Worm (Caenorhabditis elegans) whole organism, early embryonic: ENCODE results near the gene C50F4.16.

Source experiments
- B0310.2 ChIP-seq: sonication (generic microtip); optimal IDR thresholded peaks from 2 replicates; lab custom pipeline; 2016; ENCODE audit warnings: mild to moderate bottlenecking, missing genetic modification characterization, missing compliant biosample characterization
- F13C5.2 ChIP-seq: sonication (generic microtip); optimal IDR thresholded peaks from 2 replicates; lab custom pipeline; 2017; ENCODE audit warnings: mild to moderate bottlenecking, missing genetic modification characterization, inconsistent platforms, missing compliant biosample characterization
- aly-1 ChIP-seq: sonication (generic microtip); optimal IDR thresholded peaks from 2 replicates; lab custom pipeline; 2016; ENCODE audit warnings: missing genetic modification characterization, missing compliant biosample characterization
- ama-1 ChIP-seq: fragments of 150-350 bp; optimal IDR thresholded peaks from 2 replicates; lab custom pipeline; 2014
- ceh-13 ChIP-seq: fragments of 200-800 bp; sonication (Bioruptor generic); optimal IDR thresholded peaks from 2 replicates; lab custom pipeline; 2018; ENCODE audit warnings: mild to moderate bottlenecking, missing genetic modification characterization, missing compliant biosample characterization
- ceh-36 ChIP-seq: sonication (generic microtip); optimal IDR thresholded peaks from 2 replicates; lab custom pipeline; 2016; ENCODE audit warnings: missing genetic modification characterization, inconsistent platforms, missing compliant biosample characterization
- ets-7 ChIP-seq: sonication (generic microtip); optimal IDR thresholded peaks from 2 replicates; lab custom pipeline; 2016; ENCODE audit warnings: missing genotype, missing genetic modification characterization, missing compliant biosample characterization
- flt-1 ChIP-seq: fragments of 200-800 bp; sonication (Bioruptor generic); IDR thresholded peaks from 2 replicates; pipeline ENCODE4 v1.3.6; 2022; ENCODE audit warnings: missing genetic modification characterization, missing compliant biosample characterization
- hmbx-1 ChIP-seq: sonication (generic microtip); optimal IDR thresholded peaks from 2 replicates; lab custom pipeline; 2016; ENCODE audit warnings: mild to moderate bottlenecking, missing genetic modification characterization, missing compliant biosample characterization
- hmg-4 ChIP-seq: fragments of 200-800 bp; sonication (Bioruptor generic); optimal IDR thresholded peaks from 2 replicates; lab custom pipeline; 2018; ENCODE audit warnings: mild to moderate bottlenecking, missing genetic modification characterization, missing compliant biosample characterization
- hnd-1 ChIP-seq: sonication (generic microtip); optimal IDR thresholded peaks from 2 replicates; lab custom pipeline; 2016; ENCODE audit warnings: missing genetic modification characterization, missing compliant biosample characterization
- pes-1 ChIP-seq: fragments of 200-800 bp; sonication (Bioruptor generic); IDR thresholded peaks from 2 replicates; pipeline ENCODE4 v1.3.6; 2022; ENCODE audit warnings: missing genetic modification reagents, missing genetic modification characterization, missing compliant biosample characterization
- scrt-1 ChIP-seq: fragments of 200-800 bp; sonication (Bioruptor generic); IDR thresholded peaks from 2 replicates; pipeline ENCODE4 v1.3.6; 2022; ENCODE audit warnings: missing genetic modification characterization, missing compliant biosample characterization
- sea-1 ChIP-seq: fragments of 200-800 bp; sonication (Bioruptor generic); conservative IDR thresholded peaks from 2 replicates; pipeline ENCODE4 v1.3.6; 2022; ENCODE audit warnings: missing genetic modification characterization, missing compliant biosample characterization
- tbx-11 ChIP-seq: fragments of 200-800 bp; sonication (Bioruptor generic); IDR thresholded peaks from 2 replicates; pipeline ENCODE4 v1.3.6; 2022; ENCODE audit warnings: missing genetic modification characterization, missing compliant biosample characterization
- tbx-37 ChIP-seq: fragments of 200-800 bp; sonication (Bioruptor generic); conservative IDR thresholded peaks from 2 replicates; pipeline ENCODE4 v1.3.6; 2022; ENCODE audit warnings: missing genetic modification reagents, missing genetic modification characterization, missing compliant biosample characterization
- tra-4 ChIP-seq: sonication (generic microtip); optimal IDR thresholded peaks from 2 replicates; lab custom pipeline; 2017; ENCODE audit warnings: missing genetic modification characterization, missing compliant biosample characterization

C50F4.16 gene

ce11 chrV:9534621-9535020 lies 6.8 kb downstream of the C50F4.16 start, which contains the start of gene tag-329:
Gene tag-329, plus strand, starts transcription at chrV:9534921.
- no peak for TF ChIP-seq aly-1 (tag; lab: Kevin White, UChicago)
- no peak for TF ChIP-seq flt-1 (GFP tag; lab: Robert Waterston, UW)
- TF ChIP-seq ama-1 (lab: Kevin White, UChicago): no peak
- no peak for TF ChIP-seq B0310.2 (tag; lab: Kevin White, UChicago)
- no peak for TF ChIP-seq hmg-4
- no peak for TF ChIP-seq F13C5.2
- no peak for TF ChIP-seq tra-4 (tag; lab: Kevin White, UChicago)
- no peak for TF ChIP-seq hnd-1 (tag; lab: Kevin White, UChicago)
- TF ChIP-seq pes-1 (GFP tag; lab: Robert Waterston, UW): no peak
- no peak for TF ChIP-seq tbx-37
- no peak for TF ChIP-seq ceh-13
- no peak for TF ChIP-seq hmbx-1 (tag; lab: Kevin White, UChicago)
- TF ChIP-seq scrt-1 (GFP tag; lab: Robert Waterston, UW): no peak
- TF ChIP-seq ceh-36 (tag; lab: Kevin White, UChicago): no peak
- TF ChIP-seq tbx-11 (GFP tag; lab: Robert Waterston, UW): no peak
- no peak for TF ChIP-seq sea-1 (GFP tag; lab: Robert Waterston, UW)
- no peak for TF ChIP-seq ets-7 (tag; lab: Kevin White, UChicago)

- no peak for TF ChIP-seq pes-1 (GFP tag; lab: Robert Waterston, UW)
Measured at ce11 chrV:9531477-9531876, 9.9 kb downstream of the C50F4.16 start, which contains the start of the genes C50F4.10 and pfk-1.2. Gene C50F4.10, minus strand, starts transcription at chrV:9531577. Gene pfk-1.2, plus strand, starts transcription at chrV:9531801.

DNA sequence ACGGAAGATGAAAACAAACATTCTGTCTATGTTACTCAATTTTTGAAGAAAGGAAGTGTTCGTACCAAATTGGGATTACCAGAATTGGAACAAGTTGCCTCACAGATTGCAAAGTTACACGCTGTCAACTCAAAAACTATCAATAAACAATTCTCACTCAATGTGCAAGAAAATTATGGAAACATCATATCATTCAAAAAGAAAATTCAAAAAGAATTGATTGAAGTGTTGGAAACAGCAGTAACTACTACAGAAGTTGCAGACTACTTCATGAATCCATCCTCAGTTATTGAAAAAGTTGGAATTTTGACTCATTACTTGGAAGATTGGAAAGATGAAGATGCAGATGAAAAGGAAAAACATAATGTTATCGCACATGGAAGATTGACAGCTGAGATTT lies 13.4 kb downstream of the C50F4.16 start:
- TF ChIP-seq pes-1 (GFP tag; lab: Robert Waterston, UW) (no peak), tbx-37 (no peak), ceh-36 (tag; lab: Kevin White, UChicago) (no peak), ceh-13 (no peak), scrt-1 (GFP tag; lab: Robert Waterston, UW) (no peak), hnd-1 (tag; lab: Kevin White, UChicago) (no peak), aly-1 (tag; lab: Kevin White, UChicago) (no peak)

DNA sequence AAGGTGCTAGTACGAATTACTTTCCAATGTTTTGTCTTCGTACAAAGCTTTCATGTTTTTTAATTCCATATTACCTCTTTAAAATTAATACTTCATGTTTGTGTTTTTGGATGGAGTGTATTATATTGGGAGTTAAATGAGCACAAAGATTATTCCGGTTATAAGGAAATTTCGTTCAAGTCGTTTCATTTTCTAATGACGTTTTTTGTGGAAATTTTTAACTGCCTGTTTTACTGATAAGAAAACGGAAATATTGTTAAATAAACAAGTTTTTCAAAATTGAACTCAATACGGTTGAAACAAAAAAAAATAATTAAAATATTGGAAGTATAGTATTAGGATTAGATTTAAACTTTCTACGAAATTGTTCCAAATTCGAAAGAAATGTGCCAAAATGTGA lies 14.1 kb downstream of the C50F4.16 start:
- no peak for TF ChIP-seq ceh-13
- no peak for TF ChIP-seq hmg-4
- no peak for TF ChIP-seq tbx-37
- TF ChIP-seq pes-1 (GFP tag; lab: Robert Waterston, UW): no peak
- no peak for TF ChIP-seq B0310.2 (tag; lab: Kevin White, UChicago)
- no peak for TF ChIP-seq flt-1 (GFP tag; lab: Robert Waterston, UW)
- no peak for TF ChIP-seq hmbx-1 (tag; lab: Kevin White, UChicago)
- TF ChIP-seq F13C5.2: no peak
- TF ChIP-seq ceh-36 (tag; lab: Kevin White, UChicago): no peak
- TF ChIP-seq sea-1 (GFP tag; lab: Robert Waterston, UW): no peak
- TF ChIP-seq tbx-11 (GFP tag; lab: Robert Waterston, UW): no peak
- TF ChIP-seq hnd-1 (tag; lab: Kevin White, UChicago): no peak
- TF ChIP-seq ama-1 (lab: Kevin White, UChicago): no peak
- no peak for TF ChIP-seq tra-4 (tag; lab: Kevin White, UChicago)
- no peak for TF ChIP-seq scrt-1 (GFP tag; lab: Robert Waterston, UW)
- no peak for TF ChIP-seq aly-1 (tag; lab: Kevin White, UChicago)
- TF ChIP-seq ets-7 (tag; lab: Kevin White, UChicago): no peak

- TF ChIP-seq flt-1 (GFP tag; lab: Robert Waterston, UW) (no peak), tbx-11 (GFP tag; lab: Robert Waterston, UW) (no peak), tbx-37 (no peak), sea-1 (GFP tag; lab: Robert Waterston, UW) (no peak), ama-1 (lab: Kevin White, UChicago) (no peak), pes-1 (GFP tag; lab: Robert Waterston, UW) (no peak), hnd-1 (tag; lab: Kevin White, UChicago) (no peak), hmg-4 (no peak)
Measured at ce11 chrV:9526470-9526869, 14.9 kb downstream of the C50F4.16 start, which contains the start of gene C50F4.1. Gene C50F4.1, plus strand, starts transcription at chrV:9526793.

- no peak for TF ChIP-seq flt-1 (GFP tag; lab: Robert Waterston, UW)
- TF ChIP-seq tra-4 (tag; lab: Kevin White, UChicago): no peak
- no peak for TF ChIP-seq F13C5.2
- no peak for TF ChIP-seq hmbx-1 (tag; lab: Kevin White, UChicago)
- no peak for TF ChIP-seq hmg-4
- no peak for TF ChIP-seq B0310.2 (tag; lab: Kevin White, UChicago)
- no peak for TF ChIP-seq tbx-37
- no peak for TF ChIP-seq ets-7 (tag; lab: Kevin White, UChicago)
- TF ChIP-seq sea-1 (GFP tag; lab: Robert Waterston, UW): no peak
- TF ChIP-seq tbx-11 (GFP tag; lab: Robert Waterston, UW): no peak
- TF ChIP-seq pes-1 (GFP tag; lab: Robert Waterston, UW): no peak
- no peak for TF ChIP-seq ceh-36 (tag; lab: Kevin White, UChicago)
- no peak for TF ChIP-seq ama-1 (lab: Kevin White, UChicago)
- no peak for TF ChIP-seq aly-1 (tag; lab: Kevin White, UChicago)
Measured at ce11 chrV:9524099-9524498, 17.3 kb downstream of the C50F4.16 start, which contains the start of gene C50F4.9. Gene C50F4.9, minus strand, starts transcription at chrV:9524199.

- TF ChIP-seq aly-1 (tag; lab: Kevin White, UChicago) (no peak), ama-1 (lab: Kevin White, UChicago) (no peak), tbx-37 (no peak), tbx-11 (GFP tag; lab: Robert Waterston, UW) (no peak), F13C5.2 (no peak), flt-1 (GFP tag; lab: Robert Waterston, UW) (no peak), hnd-1 (tag; lab: Kevin White, UChicago) (no peak), hmbx-1 (tag; lab: Kevin White, UChicago) (no peak)
Measured at ce11 chrV:9521697-9522096, 19.7 kb downstream of the C50F4.16 start.
